Worm (Caenorhabditis elegans): Measurements from ENCODE around the gene zipt-15.

- TF ChIP-seq dao-5 (tag; optimal IDR thresholded peaks at IDR 0.05) (no peak), him-1 (tag; optimal IDR thresholded peaks at IDR 0.05) (no peak), W03F9.2 (tag; optimal IDR thresholded peaks at IDR 0.05) (no peak)
Measured at ce11 chrIV:868723-869122, 44.0 kb upstream of the zipt-15 start.

Measured in whole organism, L4/young adult.